Worm (Caenorhabditis elegans) whole organism, midembryonic: Measurements from ENCODE around the gene idpp-15.

Source experiments
- T22C8.4 ChIP-seq: fragments of 200-800 bp; sonication (Bioruptor generic); IDR thresholded peaks from 2 replicates; pipeline ENCODE4 v1.3.6; 2022; ENCODE audit warnings: missing genetic modification characterization, missing compliant biosample characterization
- cog-1 ChIP-seq: sonication (generic microtip); optimal IDR thresholded peaks from 2 replicates; lab custom pipeline; 2016; ENCODE audit warnings: missing genetic modification characterization, missing compliant biosample characterization
- flt-1 ChIP-seq: fragments of 200-800 bp; sonication (Bioruptor generic); IDR thresholded peaks from 2 replicates; pipeline ENCODE4 v1.3.6; 2022; ENCODE audit warnings: missing genetic modification characterization, missing compliant biosample characterization
- klf-2 ChIP-seq: fragments of 200-800 bp; sonication (Bioruptor generic); conservative IDR thresholded peaks from 2 replicates; pipeline ENCODE4 v1.3.6; 2022; ENCODE audit warnings: missing genetic modification reagents, missing genetic modification characterization, missing compliant biosample characterization
- med-1 ChIP-seq: sonication (generic microtip); optimal IDR thresholded peaks from 2 replicates; lab custom pipeline; 2017; ENCODE audit warnings: missing genetic modification characterization, mild to moderate bottlenecking, missing compliant biosample characterization, antibody characterized with exemption, missing genetic modification reagents; ENCODE audit not compliant: insufficient read depth
- ref-1 ChIP-seq: fragments of 200-800 bp; sonication (Bioruptor generic); conservative IDR thresholded peaks from 2 replicates; pipeline ENCODE4 v1.3.6; 2022; ENCODE audit warnings: missing genetic modification reagents, missing genetic modification characterization, missing compliant biosample characterization
- tab-1 ChIP-seq: fragments of 200-800 bp; sonication (Bioruptor generic); IDR thresholded peaks from 2 replicates; pipeline ENCODE4 v1.3.6; 2022; ENCODE audit warnings: missing genetic modification characterization, missing compliant biosample characterization
- ztf-23 ChIP-seq: fragments of 200-800 bp; sonication (Bioruptor generic); IDR thresholded peaks from 2 replicates; pipeline ENCODE4 v1.3.6; 2022; ENCODE audit warnings: missing genetic modification reagents, missing genetic modification characterization, missing compliant biosample characterization
- ztf-29 ChIP-seq: fragments of 200-800 bp; sonication (Bioruptor generic); IDR thresholded peaks from 2 replicates; pipeline ENCODE4 v1.3.6; 2022; ENCODE audit warnings: missing genetic modification reagents, missing genetic modification characterization, missing compliant biosample characterization

The idpp-15 gene

ce11 chrIII:8524773-8525172 lies at the start of gene idpp-15:
Gene idpp-15, plus strand, starts transcription at chrIII:8525073.
- TF ChIP-seq ztf-23 (GFP tag; lab: Robert Waterston, UW) (no peak), flt-1 (GFP tag; lab: Robert Waterston, UW) (no peak), klf-2 (no peak), ztf-29 (GFP tag; lab: Robert Waterston, UW) (no peak), ref-1 (GFP tag; lab: Robert Waterston, UW) (no peak), T22C8.4 (GFP tag; lab: Robert Waterston, UW) (no peak), tab-1 (GFP tag; lab: Robert Waterston, UW) (no peak), med-1 (GFP tag; lab: Kevin White, UChicago) (no peak), cog-1 (no peak)

- TF ChIP-seq ref-1 (GFP tag; lab: Robert Waterston, UW) (no peak), flt-1 (GFP tag; lab: Robert Waterston, UW) (no peak), med-1 (GFP tag; lab: Kevin White, UChicago) (no peak), tab-1 (GFP tag; lab: Robert Waterston, UW) (no peak), T22C8.4 (GFP tag; lab: Robert Waterston, UW) (no peak), cog-1 (no peak)
Observed at ce11 chrIII:8479322-8479864, 45.5 kb upstream of the idpp-15 start.

ce11 chrIII:8480355-8480754 lies 44.5 kb upstream of the idpp-15 start, which contains the start of gene F42H10.6:
Gene F42H10.6, minus strand, starts transcription at chrIII:8480455.
- TF ChIP-seq tab-1 (GFP tag; lab: Robert Waterston, UW) = no peak
- TF ChIP-seq flt-1 (GFP tag; lab: Robert Waterston, UW) = no peak
- TF ChIP-seq T22C8.4 (GFP tag; lab: Robert Waterston, UW) = no peak
- TF ChIP-seq ref-1 (GFP tag; lab: Robert Waterston, UW) = no peak
- no peak for TF ChIP-seq med-1 (GFP tag; lab: Kevin White, UChicago)
- TF ChIP-seq ztf-23 (GFP tag; lab: Robert Waterston, UW) = no peak

- TF ChIP-seq tab-1 (GFP tag; lab: Robert Waterston, UW) (no peak), ref-1 (GFP tag; lab: Robert Waterston, UW) (no peak), flt-1 (GFP tag; lab: Robert Waterston, UW) (no peak), ztf-23 (GFP tag; lab: Robert Waterston, UW) (no peak), klf-2 (no peak), med-1 (GFP tag; lab: Kevin White, UChicago) (no peak), T22C8.4 (GFP tag; lab: Robert Waterston, UW) (no peak), ztf-29 (GFP tag; lab: Robert Waterston, UW) (no peak), cog-1 (no peak)
Observed at ce11 chrIII:8483853-8484252, 41.0 kb upstream of the idpp-15 start, which contains the start of gene F42H10.3. Gene F42H10.3, plus strand, starts transcription at chrIII:8484153.

- TF ChIP-seq klf-2 = no peak
- no peak for TF ChIP-seq T22C8.4 (GFP tag; lab: Robert Waterston, UW)
- no peak for TF ChIP-seq tab-1 (GFP tag; lab: Robert Waterston, UW)
- no peak for TF ChIP-seq ztf-23 (GFP tag; lab: Robert Waterston, UW)
- TF ChIP-seq ztf-29 (GFP tag; lab: Robert Waterston, UW) = no peak
- no peak for TF ChIP-seq ref-1 (GFP tag; lab: Robert Waterston, UW)
- no peak for TF ChIP-seq med-1 (GFP tag; lab: Kevin White, UChicago)
- TF ChIP-seq flt-1 (GFP tag; lab: Robert Waterston, UW) = no peak
- TF ChIP-seq cog-1 = no peak
Observed at ce11 chrIII:8490254-8490653, 34.6 kb upstream of the idpp-15 start, which contains the start of the genes ess-2 and F42H10.2. Gene ess-2, minus strand, starts transcription at chrIII:8490352. Gene F42H10.2, plus strand, starts transcription at chrIII:8490620.

- TF ChIP-seq cog-1 (no peak), ztf-23 (GFP tag; lab: Robert Waterston, UW) (no peak)
Observed at ce11 chrIII:8491945-8492344, 32.9 kb upstream of the idpp-15 start.

- TF ChIP-seq klf-2 (no peak), T22C8.4 (GFP tag; lab: Robert Waterston, UW) (no peak), cog-1 (no peak), ztf-29 (GFP tag; lab: Robert Waterston, UW) (no peak), tab-1 (GFP tag; lab: Robert Waterston, UW) (no peak)
Observed at ce11 chrIII:8494708-8495107, 30.2 kb upstream of the idpp-15 start, which contains the start of gene pac-1. Gene pac-1, plus strand, starts transcription at chrIII:8495008.

ce11 chrIII:8503341-8503740 lies 21.5 kb upstream of the idpp-15 start:
- TF ChIP-seq tab-1 (GFP tag; lab: Robert Waterston, UW) (no peak), ztf-29 (GFP tag; lab: Robert Waterston, UW) (no peak), med-1 (GFP tag; lab: Kevin White, UChicago) (no peak), flt-1 (GFP tag; lab: Robert Waterston, UW) (no peak), T22C8.4 (GFP tag; lab: Robert Waterston, UW) (no peak), klf-2 (no peak), ztf-23 (GFP tag; lab: Robert Waterston, UW) (no peak), cog-1 (no peak), ref-1 (GFP tag; lab: Robert Waterston, UW) (no peak)

ce11 chrIII:8504176-8504763 lies 20.6 kb upstream of the idpp-15 start:
- TF ChIP-seq klf-2 (no peak), ztf-23 (GFP tag; lab: Robert Waterston, UW) (no peak), ztf-29 (GFP tag; lab: Robert Waterston, UW) (no peak)

- TF ChIP-seq ztf-23 (GFP tag; lab: Robert Waterston, UW) = no peak
- TF ChIP-seq med-1 (GFP tag; lab: Kevin White, UChicago) = no peak
- TF ChIP-seq flt-1 (GFP tag; lab: Robert Waterston, UW) = no peak
- TF ChIP-seq tab-1 (GFP tag; lab: Robert Waterston, UW) = no peak
- TF ChIP-seq cog-1 = no peak
- TF ChIP-seq klf-2 = no peak
- no peak for TF ChIP-seq T22C8.4 (GFP tag; lab: Robert Waterston, UW)
- TF ChIP-seq ztf-29 (GFP tag; lab: Robert Waterston, UW) = no peak
- no peak for TF ChIP-seq ref-1 (GFP tag; lab: Robert Waterston, UW)
Observed at ce11 chrIII:8506348-8506747, 18.5 kb upstream of the idpp-15 start.
